Worm (Caenorhabditis elegans) whole organism, L2 larva: ENCODE measurements around the gene acdh-10.

Experiments used
- ceh-82 ChIP-seq: fragments of 150-350 bp; optimal IDR thresholded peaks from 2 replicates; lab custom pipeline; 2014; ENCODE audit warnings: missing biosample characterization, missing genetic modification characterization
- egl-27 ChIP-seq: sonication (generic microtip); optimal IDR thresholded peaks from 3 replicates; lab custom pipeline; 2017; ENCODE audit warnings: missing biosample characterization, missing genetic modification reagents, missing genetic modification characterization
- elt-1 ChIP-seq: fragments of 150-350 bp; optimal IDR thresholded peaks from 2 replicates; lab custom pipeline; 2014; ENCODE audit warnings: missing biosample characterization, missing genetic modification characterization
- fos-1 ChIP-seq: fragments of 150-350 bp; optimal IDR thresholded peaks from 2 replicates; lab custom pipeline; 2014; ENCODE audit warnings: missing biosample characterization, missing genetic modification characterization
- nhr-12 ChIP-seq: fragments of 150-350 bp; optimal IDR thresholded peaks from 2 replicates; lab custom pipeline; 2014; ENCODE audit warnings: missing biosample characterization, missing genetic modification characterization
- nhr-129 ChIP-seq: fragments of 150-350 bp; optimal IDR thresholded peaks from 2 replicates; lab custom pipeline; 2014; ENCODE audit warnings: missing biosample characterization, missing genetic modification characterization
- skn-1 ChIP-seq: sonication (generic microtip); optimal IDR thresholded peaks from 2 replicates; lab custom pipeline; 2017; ENCODE audit warnings: missing biosample characterization, missing genetic modification characterization
- snpc-4 ChIP-seq: fragments of 150-350 bp; optimal IDR thresholded peaks from 2 replicates; lab custom pipeline; 2014; ENCODE audit warnings: missing biosample characterization, missing genetic modification characterization
- unc-39 ChIP-seq: fragments of 150-350 bp; optimal IDR thresholded peaks from 2 replicates; lab custom pipeline; 2014; ENCODE audit warnings: missing biosample characterization, missing genetic modification characterization
- unc-55 ChIP-seq: fragments of 150-350 bp; sonication (generic microtip); optimal IDR thresholded peaks from 3 replicates; lab custom pipeline; 2014; ENCODE audit warnings: missing biosample characterization, missing genetic modification reagents, missing genetic modification characterization
- unc-62 ChIP-seq: fragments of 150-350 bp; optimal IDR thresholded peaks from 2 replicates; lab custom pipeline; 2014; ENCODE audit warnings: missing biosample characterization, missing genetic modification reagents, missing genetic modification characterization
- zag-1 ChIP-seq: fragments of 150-350 bp; optimal IDR thresholded peaks from 2 replicates; lab custom pipeline; 2014; ENCODE audit warnings: missing biosample characterization, missing genetic modification characterization
- ztf-4 ChIP-seq: fragments of 150-350 bp; optimal IDR thresholded peaks from 2 replicates; lab custom pipeline; 2014; ENCODE audit warnings: missing biosample characterization, missing genetic modification characterization

DNA sequence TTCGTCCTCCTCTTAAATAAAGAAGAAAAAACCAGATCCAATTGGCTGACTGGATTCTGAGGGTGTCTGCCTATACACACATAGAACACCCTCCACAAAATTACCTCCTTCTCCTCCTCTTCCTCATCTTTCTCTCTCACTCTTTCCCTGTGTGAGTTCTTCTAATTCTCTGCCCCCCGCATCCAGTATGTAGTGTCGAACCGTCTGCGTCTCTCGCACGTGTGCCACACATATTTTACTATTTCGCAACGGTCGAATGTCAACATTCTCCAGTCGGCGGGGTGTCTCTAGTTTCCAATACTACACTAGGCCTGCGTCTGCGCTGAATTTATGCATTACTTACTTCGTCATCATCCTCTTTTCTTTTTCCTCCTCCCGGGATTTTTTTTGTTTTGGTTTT lies 30.3 kb downstream of the acdh-10 start:
- TF ChIP-seq zag-1 (tag; lab: Kevin White, UChicago) = peak; percentile 65
- no peak for TF ChIP-seq skn-1 (tag; lab: Kevin White, UChicago)
- TF ChIP-seq unc-55 (GFP tag; lab: Kevin White, UChicago) = peak; percentile 74
- peak; percentile 69 for TF ChIP-seq fos-1
- no peak for TF ChIP-seq unc-39 (tag; lab: Kevin White, UChicago)
- TF ChIP-seq ztf-4 (tag; lab: Kevin White, UChicago) = no peak
- TF ChIP-seq ceh-82 = peak; percentile 28
- TF ChIP-seq nhr-12 (tag; lab: Kevin White, UChicago) = no peak
- TF ChIP-seq unc-62 (GFP tag; lab: Kevin White, UChicago) = no peak
- no peak for TF ChIP-seq elt-1 (tag; lab: Kevin White, UChicago)
- peak; percentile 44 for TF ChIP-seq snpc-4 (tag; lab: Kevin White, UChicago)
- peak; percentile 90 for TF ChIP-seq nhr-129 (tag; lab: Kevin White, UChicago)
- peak; percentile 59 for TF ChIP-seq egl-27 (tag; lab: Kevin White, UChicago)
